Fruit fly (Drosophila melanogaster): ENCODE measurements around the gene Tsp3A.

Gene Tsp3A

DNA sequence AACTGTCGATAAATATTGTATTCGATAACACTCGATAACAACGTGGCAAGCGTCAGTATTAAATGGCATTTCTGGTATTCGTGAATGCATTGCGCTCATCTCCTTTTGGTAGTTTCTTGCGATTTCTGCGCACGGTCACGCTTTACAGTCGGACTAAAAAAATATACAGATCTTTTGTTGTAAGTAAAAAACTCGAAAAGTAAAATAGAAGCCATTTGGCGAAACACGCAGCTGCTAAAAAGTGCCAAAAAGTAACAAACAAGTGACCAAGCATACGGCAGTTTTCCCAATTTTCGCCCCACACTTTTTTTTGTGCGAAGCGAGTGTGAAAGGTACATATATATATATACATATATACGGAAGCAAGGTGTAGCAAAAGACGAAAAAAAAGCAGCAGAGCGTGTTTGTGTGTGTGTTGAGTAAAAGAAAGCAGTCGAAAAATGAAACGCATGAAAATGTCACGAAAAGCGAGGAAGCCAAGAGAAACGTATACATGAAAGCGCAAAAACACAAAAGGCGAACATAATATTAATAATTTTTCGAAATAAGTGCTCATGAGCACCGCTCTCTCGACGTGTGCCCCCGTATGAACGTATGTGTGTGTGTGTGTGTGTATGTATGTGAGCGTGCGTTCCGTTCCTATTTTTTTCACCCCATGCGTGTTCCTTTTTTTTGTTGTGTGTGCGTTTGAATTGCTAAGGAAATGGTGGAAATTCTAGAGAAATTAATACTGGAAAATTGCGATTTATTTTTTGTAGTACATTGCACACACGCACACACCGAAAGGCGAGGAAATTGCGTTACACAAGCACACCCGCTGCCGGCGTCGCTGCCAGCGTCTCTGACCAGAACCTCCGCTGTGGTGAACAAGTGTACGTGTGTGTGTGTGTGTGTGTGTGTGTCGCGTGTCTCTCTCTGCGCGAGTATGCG lies 14.6 kb upstream of the Tsp3A start, which contains the start of gene sgg (continued):
- TF ChIP-seq CG7987 (GFP tag; optimal IDR thresholded peaks at IDR 0.05) (peak; percentile 9), Ets65A (GFP tag) (no peak), Sry-δ (GFP tag; optimal IDR thresholded peaks at IDR 0.05) (peak; percentile 36), pfk (GFP tag; optimal IDR thresholded peaks at IDR 0.05) (peak; percentile 79), CG34224 (GFP tag; IDR thresholded peaks at IDR 0.05; ENCODE audit: partially characterized antibody) (no peak), CG4820 (GFP tag; optimal IDR thresholded peaks at IDR 0.05) (no peak), HLHmδ (GFP tag; optimal IDR thresholded peaks at IDR 0.05) (peak; percentile 9), Scr (GFP tag; IDR thresholded peaks at IDR 0.05; ENCODE audit: partially characterized antibody) (peak; percentile 26; the same call in 1 of the 2 replicates), CG12659 (GFP tag; optimal IDR thresholded peaks at IDR 0.05) (peak; percentile 75), CG13775 (GFP tag; optimal IDR thresholded peaks at IDR 0.05) (no peak), CG16815 (GFP tag; optimal IDR thresholded peaks at IDR 0.05) (no peak), trem (tag; optimal IDR thresholded peaks at IDR 0.05) (peak; percentile 21), Myb (GFP tag; optimal IDR thresholded peaks at IDR 0.05) (peak; percentile 93), CG8359 (GFP tag; optimal IDR thresholded peaks at IDR 0.05; ENCODE audit: borderline replicate concordance) (no peak), CG14710 (tag; optimal IDR thresholded peaks at IDR 0.05) (peak; percentile 44), lilli (GFP tag; optimal IDR thresholded peaks at IDR 0.05) (no peak)

DNA sequence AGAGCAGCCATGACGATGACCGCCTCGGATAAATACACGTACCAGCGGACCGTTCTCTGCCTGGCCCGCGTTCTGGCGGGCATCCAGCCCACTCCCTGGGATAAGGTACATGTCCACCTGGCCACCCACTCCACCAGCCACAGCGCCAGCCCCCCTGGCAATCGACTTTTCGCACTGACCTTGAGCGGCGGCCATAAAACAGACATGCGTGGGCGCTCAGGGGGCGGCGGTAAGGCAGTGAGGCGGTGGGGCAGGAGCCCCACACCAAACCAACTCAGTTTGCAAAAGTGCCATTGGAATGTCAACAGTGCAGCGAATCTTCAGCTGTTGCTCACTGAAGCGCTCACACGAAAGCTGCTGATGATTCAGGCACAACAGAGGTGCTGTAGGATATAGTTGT lies 5.5 kb upstream of the Tsp3A start:
- TF ChIP-seq CG10267 (tag; optimal IDR thresholded peaks at IDR 0.05) = no peak
- TF ChIP-seq zen (tag; optimal IDR thresholded peaks at IDR 0.05) = no peak
- peak; percentile 52 for TF ChIP-seq crol (GFP tag; IDR thresholded peaks at IDR 0.05)
- no peak for TF ChIP-seq hth (optimal IDR thresholded peaks at IDR 0.05)
- peak; percentile 54 for TF ChIP-seq sr (GFP tag; IDR thresholded peaks at IDR 0.05)
- TF ChIP-seq dysf (GFP tag; IDR thresholded peaks at IDR 0.05) = no peak
- 0 out of 3 replicates have a peak, but pooled peaks have one; percentile 18 for TF ChIP-seq hb (GFP tag; IDR thresholded peaks at IDR 0.05; ENCODE audit: partially characterized antibody)
- peak; percentile 82 for TF ChIP-seq ftz-f1 (GFP tag; optimal IDR thresholded peaks at IDR 0.05)
- no peak for TF ChIP-seq chif (GFP tag; optimal IDR thresholded peaks at IDR 0.05)
- TF ChIP-seq CG43689 (GFP tag; IDR thresholded peaks at IDR 0.05) = no peak
- no peak for TF ChIP-seq Doc2 (GFP tag; IDR thresholded peaks at IDR 0.05)

DNA sequence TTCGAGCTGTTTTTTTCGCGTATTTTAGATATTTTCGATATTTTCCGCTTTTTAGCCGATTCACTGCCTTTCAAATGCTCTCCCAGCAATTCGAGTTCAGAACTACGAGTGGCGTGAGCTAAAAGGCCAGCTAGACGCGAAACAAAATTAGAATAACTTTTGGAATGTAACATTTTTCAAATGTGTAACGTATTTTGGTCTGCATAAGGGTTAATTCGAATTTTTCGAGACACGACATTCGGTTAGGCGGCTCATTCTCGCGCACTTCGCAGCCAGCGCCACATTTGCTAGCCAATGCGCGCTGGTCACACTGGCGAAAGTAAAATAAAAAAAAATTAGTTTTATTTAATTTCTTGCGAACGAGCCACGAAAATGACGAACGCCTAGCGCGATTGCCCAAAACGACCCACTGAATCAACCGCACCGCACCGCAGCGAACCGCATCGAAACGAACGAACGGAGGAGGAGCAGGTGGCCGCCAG lies 5.0 kb upstream of the Tsp3A start, which contains the start of the genes brv3 and Pi4KIIIalpha:
Gene brv3 (minus strand): TSS at position 51 of the 482 bp plus-strand sequence.
Gene Pi4KIIIalpha (plus strand): TSS at position 280 of the 482 bp plus-strand sequence.
- TF ChIP-seq D19B (GFP tag; optimal IDR thresholded peaks at IDR 0.05) (no peak), amos (GFP tag; IDR thresholded peaks at IDR 0.05; ENCODE audit: partially characterized antibody) (peak; percentile 54), Lhr (GFP tag; optimal IDR thresholded peaks at IDR 0.05) (peak; percentile 44), nmo (GFP tag; optimal IDR thresholded peaks at IDR 0.05) (peak; percentile 33), Hey (tag; optimal IDR thresholded peaks at IDR 0.05) (no peak), CG7556 (GFP tag; optimal IDR thresholded peaks at IDR 0.05) (no peak), CG18599 (GFP tag; optimal IDR thresholded peaks at IDR 0.05) (no peak), BEAF-32 (GFP tag; optimal IDR thresholded peaks at IDR 0.05) (peak; percentile 53), MESR4 (GFP tag; optimal IDR thresholded peaks at IDR 0.05) (peak; percentile 85), Sry-δ (GFP tag; optimal IDR thresholded peaks at IDR 0.05) (peak; percentile 34), grn (GFP tag; optimal IDR thresholded peaks at IDR 0.05) (no peak), her (GFP tag; optimal IDR thresholded peaks at IDR 0.05) (peak; percentile 99), pnt (GFP tag; optimal IDR thresholded peaks at IDR 0.05) (no peak), CG4424 (GFP tag; optimal IDR thresholded peaks at IDR 0.05) (no peak), ro (GFP tag; IDR thresholded peaks at IDR 0.05) (no peak), CG13287 (GFP tag; IDR thresholded peaks at IDR 0.05; ENCODE audit: partially characterized antibody) (peak; percentile 34; the same call in 1 of the 2 replicates), Ets97D (GFP tag; optimal IDR thresholded peaks at IDR 0.05) (peak; percentile 14), CG15514 (GFP tag; optimal IDR thresholded peaks at IDR 0.05) (peak; percentile 39), CG14667 (GFP tag; IDR thresholded peaks at IDR 0.05) (no peak), Dp (GFP tag; optimal IDR thresholded peaks at IDR 0.05) (peak; percentile 71)
